Fruit fly (Drosophila melanogaster): ENCODE results near the gene CG10903.

The CG10903 gene

DNA sequence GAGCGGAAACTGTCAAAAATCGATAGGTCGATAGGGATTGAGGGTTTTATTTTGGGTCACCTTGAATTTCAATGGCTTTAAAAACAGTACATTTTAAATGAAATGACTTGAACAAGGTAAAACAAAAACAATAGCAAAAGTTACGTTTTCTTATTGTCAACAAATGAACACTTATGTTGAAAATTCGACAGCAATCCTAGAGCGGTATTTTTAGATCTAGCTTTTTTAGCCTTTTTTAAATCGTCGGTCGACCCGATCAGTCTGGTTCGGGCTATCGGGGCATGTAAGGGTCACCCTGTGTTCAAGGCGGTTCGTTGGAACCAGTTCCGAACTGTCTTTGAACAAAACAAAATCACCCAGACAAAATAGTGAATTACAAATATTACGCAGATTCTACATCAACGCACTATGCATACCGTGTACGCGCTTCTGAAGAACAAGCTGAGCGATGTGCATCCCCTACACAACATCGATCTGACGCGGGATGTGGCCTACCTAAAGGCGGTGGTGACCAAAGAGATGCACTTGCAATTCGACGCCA lies 21.1 kb upstream of the CG10903 start, which contains the start of the genes CG11052 and CG3223 (continued):
- TF ChIP-seq CG4707 (GFP tag; optimal IDR thresholded peaks at IDR 0.05): no peak
- no peak for TF ChIP-seq CG7928 (GFP tag; optimal IDR thresholded peaks at IDR 0.05)
- TF ChIP-seq grau (tag; optimal IDR thresholded peaks at IDR 0.05): peak; percentile 32
- no peak for TF ChIP-seq exex (tag; optimal IDR thresholded peaks at IDR 0.05)
- TF ChIP-seq slp2 (GFP tag; optimal IDR thresholded peaks at IDR 0.05): no peak
- peak; percentile 8 for TF ChIP-seq CG15696 (tag; optimal IDR thresholded peaks at IDR 0.05)
- TF ChIP-seq CG3847 (GFP tag; IDR thresholded peaks at IDR 0.05): peak; percentile 13; the same call in 1 of the 2 replicates
- peak; percentile 52 for TF ChIP-seq onecut (GFP tag; IDR thresholded peaks at IDR 0.05)
- peak; percentile 11 for TF ChIP-seq salm (tag; optimal IDR thresholded peaks at IDR 0.05)
- TF ChIP-seq CG10267 (tag; optimal IDR thresholded peaks at IDR 0.05): peak; percentile 51
- TF ChIP-seq Meics (GFP tag; optimal IDR thresholded peaks at IDR 0.05): peak; percentile 45
- TF ChIP-seq Fer1 (GFP tag; optimal IDR thresholded peaks at IDR 0.05): peak; percentile 44
- peak; percentile 5 for TF ChIP-seq CG34376 (GFP tag; optimal IDR thresholded peaks at IDR 0.05)
- peak; percentile 45 for TF ChIP-seq CG14710 (tag; optimal IDR thresholded peaks at IDR 0.05)
- peak; percentile 44 for TF ChIP-seq CG13424 (tag; optimal IDR thresholded peaks at IDR 0.05)
- TF ChIP-seq Sry-β (GFP tag; optimal IDR thresholded peaks at IDR 0.05): peak; percentile 81
- TF ChIP-seq vvl (GFP tag; IDR thresholded peaks at IDR 0.05): peak; percentile 51
- peak in 1 of 2 experiments; percentile 9 for TF ChIP-seq crp (GFP tag; optimal IDR thresholded peaks at IDR 0.05)
- peak; percentile 70 for TF ChIP-seq CG4617 (GFP tag; optimal IDR thresholded peaks at IDR 0.05; ENCODE audit: borderline replicate concordance)
- TF ChIP-seq MBD-R2 (GFP tag; IDR thresholded peaks at IDR 0.05): peak; percentile 81
- TF ChIP-seq HmgZ (tag; optimal IDR thresholded peaks at IDR 0.05): peak; percentile 66
- peak; percentile 55 for TF ChIP-seq YL-1 (GFP tag; optimal IDR thresholded peaks at IDR 0.05)
- no peak for TF ChIP-seq B-H2 (GFP tag; optimal IDR thresholded peaks at IDR 0.05)
- TF ChIP-seq mirr (GFP tag; optimal IDR thresholded peaks at IDR 0.05): peak; percentile 10
- peak; percentile 22 for TF ChIP-seq phol (tag; optimal IDR thresholded peaks at IDR 0.05)
- no peak for TF ChIP-seq en (GFP tag; optimal IDR thresholded peaks at IDR 0.05)
- peak in 1 of 2 experiments; percentile 21 for TF ChIP-seq dpn (GFP tag; optimal IDR thresholded peaks at IDR 0.05)
- peak; percentile 55 for TF ChIP-seq BEAF-32 (GFP tag; optimal IDR thresholded peaks at IDR 0.05)
- peak; percentile 16 for TF ChIP-seq tin (GFP tag; optimal IDR thresholded peaks at IDR 0.05)
- TF ChIP-seq Side (GFP tag; optimal IDR thresholded peaks at IDR 0.05): peak; percentile 24
- peak; percentile 99 for TF ChIP-seq CG15514 (GFP tag; optimal IDR thresholded peaks at IDR 0.05)
- peak; percentile 21 for TF ChIP-seq kni (GFP tag; optimal IDR thresholded peaks at IDR 0.05)
- peak; percentile 58 for TF ChIP-seq stwl (tag; optimal IDR thresholded peaks at IDR 0.05)
- TF ChIP-seq CG7786 (GFP tag; optimal IDR thresholded peaks at IDR 0.05): peak; percentile 12
- peak; percentile 29 for TF ChIP-seq her (GFP tag; optimal IDR thresholded peaks at IDR 0.05)
- peak; percentile 66 for TF ChIP-seq cad (GFP tag; optimal IDR thresholded peaks at IDR 0.05)
- no peak for TF ChIP-seq HHEX (GFP tag; optimal IDR thresholded peaks at IDR 0.05)
- no peak for TF ChIP-seq CG31224 (GFP tag; IDR thresholded peaks at IDR 0.05)
- TF ChIP-seq knrl (GFP tag; IDR thresholded peaks at IDR 0.05; ENCODE audit: partially characterized antibody): 0 out of 3 replicates have a peak, but pooled peaks have one; percentile 22
- TF ChIP-seq gro (GFP tag; optimal IDR thresholded peaks at IDR 0.05): no peak
- peak; percentile 31 for TF ChIP-seq zfh2 (GFP tag; optimal IDR thresholded peaks at IDR 0.05)
- no peak for TF ChIP-seq Awh (GFP tag; IDR thresholded peaks at IDR 0.05)
- TF ChIP-seq Gsc (GFP tag; IDR thresholded peaks at IDR 0.05): no peak
- TF ChIP-seq CG12104 (GFP tag; optimal IDR thresholded peaks at IDR 0.05): no peak
- peak; percentile 100 for TF ChIP-seq CG6254 (GFP tag; optimal IDR thresholded peaks at IDR 0.05)
- TF ChIP-seq Hr3 (GFP tag; optimal IDR thresholded peaks at IDR 0.05): peak; percentile 1
- TF ChIP-seq Kr (GFP tag; optimal IDR thresholded peaks at IDR 0.05): no peak
- 0 out of 3 replicates have a peak, but pooled peaks have one; percentile 17 for TF ChIP-seq CG17361 (GFP tag; IDR thresholded peaks at IDR 0.05)
- peak; percentile 16 for TF ChIP-seq CG17829 (tag; optimal IDR thresholded peaks at IDR 0.05)
